Fruit fly (Drosophila melanogaster) whole organism, embryonic: Measurements from ENCODE around the gene Tango5.

Experiments used
- Adf1 ChIP-seq: fragments of 200-800 bp; sonication (Bioruptor generic); IDR thresholded peaks from 2 replicates; pipeline ENCODE4 v1.3.6; 2022; ENCODE audit warnings: missing biosample characterization, missing genetic modification characterization
- Asciz ChIP-seq: fragments of 200-800 bp; sonication (Bioruptor generic); optimal IDR thresholded peaks from 2 replicates; lab custom pipeline; 2017; ENCODE audit warnings: missing biosample characterization, mild to moderate bottlenecking, missing genetic modification characterization, missing genetic modification reagents
- Atf3 ChIP-seq: fragments of 200-800 bp; sonication (Bioruptor generic); optimal IDR thresholded peaks from 3 replicates; lab custom pipeline; 2016; ENCODE audit warnings: missing biosample characterization, missing genetic modification characterization
- Blimp-1 ChIP-seq: fragments of 200-800 bp; sonication (Bioruptor generic); optimal IDR thresholded peaks from 3 replicates; lab custom pipeline; 2018; ENCODE audit warnings: missing biosample characterization, missing genetic modification characterization, mild to moderate bottlenecking, moderate library complexity, missing genetic modification reagents
- CG10979 ChIP-seq: fragments of 200-800 bp; sonication (Bioruptor generic); optimal IDR thresholded peaks from 2 replicates; lab custom pipeline; 2018; ENCODE audit warnings: missing biosample characterization, mild to moderate bottlenecking, missing genetic modification characterization, moderate library complexity
- CG12071 ChIP-seq: fragments of 200-800 bp; sonication (Bioruptor generic); optimal IDR thresholded peaks from 3 replicates; lab custom pipeline; 2018; ENCODE audit warnings: missing biosample characterization, mild to moderate bottlenecking, missing genetic modification characterization
- CG12769 ChIP-seq: fragments of 200-800 bp; sonication (Bioruptor generic); optimal IDR thresholded peaks from 2 replicates; lab custom pipeline; 2019; ENCODE audit warnings: missing biosample characterization, mild to moderate bottlenecking, missing genetic modification characterization, moderate library complexity
- CG13296 ChIP-seq: fragments of 200-800 bp; sonication (Bioruptor generic); optimal IDR thresholded peaks from 3 replicates; lab custom pipeline; 2018; ENCODE audit warnings: missing biosample characterization, mild to moderate bottlenecking, missing genetic modification characterization
- CG15269 ChIP-seq: fragments of 200-800 bp; sonication (Bioruptor generic); optimal IDR thresholded peaks from 2 replicates; lab custom pipeline; 2018; ENCODE audit warnings: missing biosample characterization, mild to moderate bottlenecking, missing genetic modification characterization, moderate library complexity
- CG16863 ChIP-seq: fragments of 200-800 bp; sonication (Bioruptor generic); optimal IDR thresholded peaks from 3 replicates; lab custom pipeline; 2016; ENCODE audit warnings: missing biosample characterization, missing genetic modification characterization
- CG17328 ChIP-seq: fragments of 200-800 bp; sonication (Bioruptor generic); IDR thresholded peaks from 2 replicates; pipeline ENCODE4 v1.3.6; 2022; ENCODE audit warnings: missing biosample characterization, missing genetic modification characterization
- CG1792 ChIP-seq: fragments of 200-800 bp; sonication (Bioruptor generic); optimal IDR thresholded peaks from 2 replicates; lab custom pipeline; 2016; ENCODE audit warnings: missing biosample characterization, missing genetic modification characterization
- CG31224 ChIP-seq: fragments of 200-800 bp; sonication (Bioruptor generic); IDR thresholded peaks from 2 replicates; pipeline ENCODE4 v1.3.6; 2022; ENCODE audit warnings: missing biosample characterization, missing genetic modification characterization
- CG31365 ChIP-seq: fragments of 200-800 bp; sonication (Bioruptor generic); optimal IDR thresholded peaks from 2 replicates; lab custom pipeline; 2018; ENCODE audit warnings: missing biosample characterization, mild to moderate bottlenecking, missing genetic modification characterization
- CG3407 ChIP-seq: fragments of 200-800 bp; sonication (Bioruptor generic); optimal IDR thresholded peaks from 2 replicates; lab custom pipeline; 2018; ENCODE audit warnings: missing biosample characterization, mild to moderate bottlenecking, missing genetic modification characterization
- CG4854 ChIP-seq: fragments of 200-800 bp; sonication (Bioruptor generic); optimal IDR thresholded peaks from 2 replicates; lab custom pipeline; 2016; ENCODE audit warnings: missing biosample characterization, missing genetic modification characterization, inconsistent platforms
- CG6813 ChIP-seq: fragments of 200-800 bp; sonication (Bioruptor generic); optimal IDR thresholded peaks from 2 replicates; lab custom pipeline; 2017; ENCODE audit warnings: missing biosample characterization, missing genetic modification characterization, mild to moderate bottlenecking, moderate library complexity, missing genetic modification reagents
- CG7987 ChIP-seq: fragments of 200-800 bp; sonication (Bioruptor generic); optimal IDR thresholded peaks from 2 replicates; lab custom pipeline; 2018; ENCODE audit warnings: missing biosample characterization, mild to moderate bottlenecking, missing genetic modification characterization, moderate library complexity
- D19A ChIP-seq: fragments of 200-800 bp; optimal IDR thresholded peaks from 3 replicates; lab custom pipeline; 2019; ENCODE audit warnings: missing biosample characterization, mild to moderate bottlenecking, missing genetic modification characterization, moderate library complexity
- HmgD ChIP-seq: fragments of 200-800 bp; sonication (Bioruptor generic); optimal IDR thresholded peaks from 3 replicates; lab custom pipeline; 2016; ENCODE audit warnings: missing biosample characterization, missing genetic modification characterization
- Hmr ChIP-seq: fragments of 200-800 bp; sonication (Bioruptor generic); optimal IDR thresholded peaks from 3 replicates; lab custom pipeline; 2017; ENCODE audit warnings: mild to moderate bottlenecking, missing biosample characterization, missing genetic modification reagents, missing genetic modification characterization
- Med ChIP-seq: fragments of 200-800 bp; sonication (Bioruptor generic); peaks from one replicate; lab custom pipeline; 2016; ENCODE audit warnings: missing biosample characterization, missing genetic modification characterization, mild to moderate bottlenecking, inconsistent platforms, moderate library complexity
- NC2α ChIP-seq: fragments of 200-800 bp; sonication (Bioruptor generic); optimal IDR thresholded peaks from 2 replicates; lab custom pipeline; 2016; ENCODE audit warnings: missing biosample characterization, missing genetic modification characterization
- NK7.1 ChIP-seq: fragments of 200-800 bp; sonication (Bioruptor generic); optimal IDR thresholded peaks from 3 replicates; lab custom pipeline; 2016; ENCODE audit warnings: missing biosample characterization, missing genetic modification characterization
- Trl ChIP-seq, 3 experiments: fragments of >200 bp in 2 of 3; fragments of 200-800 bp in 1 of 3; sonication (Bioruptor generic) in 1 of 3; optimal IDR thresholded peaks; 2 replicates in 1 of 3; 3 replicates in 2 of 3; lab custom pipeline; 2016 to 2017; ENCODE audit warnings: missing biosample characterization in 1 of 3, missing genetic modification characterization in 1 of 3
- ci ChIP-seq: fragments of 200-800 bp; sonication (Bioruptor generic); IDR thresholded peaks from 3 replicates; pipeline ENCODE4 v1.3.6; 2022; ENCODE audit warnings: missing biosample characterization, missing genetic modification characterization
- crol ChIP-seq: fragments of 200-800 bp; sonication (Bioruptor generic); IDR thresholded peaks from 2 replicates; pipeline ENCODE4 v1.3.6; 2022; ENCODE audit warnings: missing biosample characterization, missing genetic modification characterization
- dmrt99B ChIP-seq: fragments of 200-800 bp; sonication (Bioruptor generic); optimal IDR thresholded peaks from 2 replicates; lab custom pipeline; 2018; ENCODE audit warnings: missing biosample characterization, mild to moderate bottlenecking, missing genetic modification characterization, moderate library complexity
- gcm2 ChIP-seq: fragments of 200-800 bp; sonication (Bioruptor generic); optimal IDR thresholded peaks from 2 replicates; lab custom pipeline; 2016; ENCODE audit warnings: missing biosample characterization, missing genetic modification characterization
- gem ChIP-seq: fragments of 200-800 bp; sonication (Bioruptor generic); optimal IDR thresholded peaks from 2 replicates; lab custom pipeline; 2019; ENCODE audit warnings: missing biosample characterization, mild to moderate bottlenecking, missing genetic modification characterization, moderate library complexity
- grau ChIP-seq: fragments of 200-800 bp; optimal IDR thresholded peaks from 3 replicates; lab custom pipeline; 2019; ENCODE audit warnings: missing biosample characterization, mild to moderate bottlenecking, missing genetic modification characterization, moderate library complexity
- insv ChIP-seq, 2 experiments: fragments of 200-800 bp; sonication (Bioruptor generic); optimal IDR thresholded peaks; 3 replicates each; lab custom pipeline; 2016 to 2018; ENCODE audit warnings: missing biosample characterization in 2 of 2, missing genetic modification characterization in 2 of 2
- nau ChIP-seq: fragments of 200-800 bp; sonication (Bioruptor generic); optimal IDR thresholded peaks from 3 replicates; lab custom pipeline; 2017; ENCODE audit warnings: missing biosample characterization, mild to moderate bottlenecking, missing genetic modification characterization, missing genetic modification reagents
- onecut ChIP-seq: fragments of 200-800 bp; sonication (Bioruptor generic); IDR thresholded peaks from 2 replicates; pipeline ENCODE4 v1.3.6; 2022; ENCODE audit warnings: missing biosample characterization, missing genetic modification characterization
- pita ChIP-seq: fragments of 200-800 bp; sonication (Bioruptor generic); optimal IDR thresholded peaks from 2 replicates; lab custom pipeline; 2017; ENCODE audit warnings: missing biosample characterization, mild to moderate bottlenecking, missing genetic modification characterization
- pros ChIP-seq: fragments of 200-800 bp; sonication (Bioruptor generic); optimal IDR thresholded peaks from 3 replicates; lab custom pipeline; 2019; ENCODE audit warnings: missing biosample characterization, mild to moderate bottlenecking, missing genetic modification characterization, moderate library complexity
- scrt ChIP-seq: fragments of 200-800 bp; sonication (Bioruptor generic); optimal IDR thresholded peaks from 2 replicates; lab custom pipeline; 2018; ENCODE audit warnings: missing biosample characterization, mild to moderate bottlenecking, missing genetic modification characterization, moderate library complexity
- sens ChIP-seq: fragments of 200-800 bp; sonication (Bioruptor generic); peaks from one replicate; lab custom pipeline; 2016; ENCODE audit warnings: missing biosample characterization, missing genetic modification characterization
- sna ChIP-seq: fragments of 200-800 bp; sonication (Bioruptor generic); IDR thresholded peaks from 2 replicates; pipeline ENCODE4 v1.3.6; 2022; ENCODE audit warnings: missing biosample characterization, missing genetic modification characterization; ENCODE audit not compliant: partially characterized antibody
- sr ChIP-seq: fragments of 200-800 bp; sonication (Bioruptor generic); IDR thresholded peaks from 3 replicates; pipeline ENCODE4 v1.3.6; 2022; ENCODE audit warnings: missing biosample characterization, missing genetic modification characterization
- tin ChIP-seq: fragments of 200-800 bp; sonication (Bioruptor generic); optimal IDR thresholded peaks from 3 replicates; lab custom pipeline; 2016; ENCODE audit warnings: missing biosample characterization, missing genetic modification characterization
- tll ChIP-seq, 2 experiments: fragments of 200-800 bp in 1 of 2; fragments of >200 bp in 1 of 2; sonication (Bioruptor generic) in 1 of 2; optimal IDR thresholded peaks; 2 replicates each; lab custom pipeline; 2017 to 2019; ENCODE audit warnings: missing biosample characterization in 2 of 2, missing genetic modification characterization in 2 of 2, mild to moderate bottlenecking in 1 of 2, moderate library complexity in 1 of 2
- trem ChIP-seq: fragments of 200-800 bp; optimal IDR thresholded peaks from 3 replicates; lab custom pipeline; 2019; ENCODE audit warnings: missing biosample characterization, mild to moderate bottlenecking, missing genetic modification characterization, moderate library complexity

Tango5 gene

dm6 chrX:10735682-10736353, 28.4 kb downstream of the Tango5 start (continued):
- 0 out of 2 replicates have a peak, but pooled peaks have one; percentile 26 for TF ChIP-seq sna (GFP tag; lab: Robert Waterston, UW)
- no peak for TF ChIP-seq CG17328 (GFP tag; lab: Robert Waterston, UW)
- TF ChIP-seq scrt (GFP tag; lab: Kevin White, UChicago), result peak; percentile 88
- TF ChIP-seq Trl (optimal IDR thresholded peaks at IDR 0.05; lab: Kevin White, UChicago), result peak; percentile 10 to 48
- no peak for TF ChIP-seq Trl (GFP tag; optimal IDR thresholded peaks at IDR 0.05; lab: Kevin White, UChicago)

dm6 chrX:10734763-10735681, 29.2 kb downstream of the Tango5 start:
- TF ChIP-seq CG7987 (GFP tag; lab: Kevin White, UChicago) (no peak), tll (GFP tag; optimal IDR thresholded peaks at IDR 0.05; lab: Kevin White, UChicago) (no peak), gem (peak; percentile 3), CG12769 (tag; lab: Kevin White, UChicago) (peak; percentile 0), CG15269 (tag; lab: Kevin White, UChicago) (peak; percentile 3), grau (tag; lab: Kevin White, UChicago) (peak; percentile 40), HmgD (GFP tag; lab: Kevin White, UChicago) (no peak), sr (GFP tag; lab: Robert Waterston, UW) (peak; percentile 95), Blimp-1 (GFP tag; lab: Kevin White, UChicago) (no peak), nau (no peak), gcm2 (GFP tag; lab: Kevin White, UChicago) (no peak), Atf3 (GFP tag; lab: Kevin White, UChicago) (no peak), CG31365 (tag; lab: Kevin White, UChicago) (no peak), trem (no peak), D19A (peak; percentile 14), insv (GFP tag; optimal IDR thresholded peaks at IDR 0.05; lab: Kevin White, UChicago) (no peak), onecut (GFP tag; lab: Robert Waterston, UW) (peak; percentile 80), crol (GFP tag; lab: Robert Waterston, UW) (peak; percentile 79), sens (GFP tag; lab: Kevin White, UChicago) (peak; percentile 9), CG3407 (GFP tag; lab: Kevin White, UChicago) (no peak), CG10979 (tag; lab: Kevin White, UChicago) (no peak), CG16863 (no peak), ci (GFP tag; lab: Robert Waterston, UW) (no peak), Adf1 (GFP tag; lab: Robert Waterston, UW) (no peak), NC2α (no peak), tin (GFP tag; lab: Kevin White, UChicago) (no peak), CG31224 (no peak), Trl (optimal IDR thresholded peaks at IDR 0.05; lab: Kevin White, UChicago) (no peak), Trl (GFP tag; optimal IDR thresholded peaks at IDR 0.05; lab: Kevin White, UChicago) (no peak), Hmr (no peak)

- TF ChIP-seq CG12071 (GFP tag; lab: Kevin White, UChicago) (peak; percentile 10), CG4854 (GFP tag; lab: Kevin White, UChicago) (no peak), CG13296 (GFP tag; lab: Kevin White, UChicago) (peak; percentile 41), Med (GFP tag; lab: Kevin White, UChicago) (peak; percentile 73), nau (peak; percentile 41), pros (GFP tag; lab: Kevin White, UChicago) (peak; percentile 81), CG31365 (tag; lab: Kevin White, UChicago) (no peak), CG6813 (peak; percentile 30), pita (GFP tag; lab: Kevin White, UChicago) (no peak), dmrt99B (tag; lab: Kevin White, UChicago) (peak; percentile 1), NK7.1 (GFP tag; lab: Kevin White, UChicago) (no peak), sens (GFP tag; lab: Kevin White, UChicago) (peak; percentile 56), Asciz (GFP tag; lab: Kevin White, UChicago) (peak; percentile 19), CG1792 (no peak)
These were observed 31.3 kb downstream of the Tango5 start for dm6 chrX:10732733-10733455.
